Fruit fly (Drosophila melanogaster): ENCODE data around the gene CtsL3.

The CtsL3 gene

dm6 chr3R:6027138-6027537 is at the start of gene CtsL3:
TSS of gene CtsL3 (minus strand) at chr3R:6027238.
- TF ChIP-seq Sin3A (optimal IDR thresholded peaks at IDR 0.05) (no peak), Myc (optimal IDR thresholded peaks at IDR 0.05) (no peak), h (optimal IDR thresholded peaks at IDR 0.05) (no peak), psq (optimal IDR thresholded peaks at IDR 0.05) (no peak), ttk (optimal IDR thresholded peaks at IDR 0.05) (no peak), insv (optimal IDR thresholded peaks at IDR 0.05) (no peak)

- TF ChIP-seq psq (optimal IDR thresholded peaks at IDR 0.05) (no peak), h (optimal IDR thresholded peaks at IDR 0.05) (no peak), Sin3A (optimal IDR thresholded peaks at IDR 0.05) (no peak), ttk (optimal IDR thresholded peaks at IDR 0.05) (no peak), insv (optimal IDR thresholded peaks at IDR 0.05) (no peak), Myc (optimal IDR thresholded peaks at IDR 0.05) (no peak)
Measured at dm6 chr3R:6057436-6057835, 30.4 kb upstream of the CtsL3 start, which contains the start of gene CG15580. TSS of gene CG15580 (minus strand) at chr3R:6057536.

- TF ChIP-seq h (optimal IDR thresholded peaks at IDR 0.05) (no peak), Myc (optimal IDR thresholded peaks at IDR 0.05) (no peak), Sin3A (optimal IDR thresholded peaks at IDR 0.05) (no peak), insv (optimal IDR thresholded peaks at IDR 0.05) (no peak), psq (optimal IDR thresholded peaks at IDR 0.05) (no peak), ttk (optimal IDR thresholded peaks at IDR 0.05) (no peak)
Measured at dm6 chr3R:6038200-6038599, 11.2 kb upstream of the CtsL3 start.

- TF ChIP-seq insv (optimal IDR thresholded peaks at IDR 0.05) = no peak
- TF ChIP-seq Myc (optimal IDR thresholded peaks at IDR 0.05) = no peak
- TF ChIP-seq psq (optimal IDR thresholded peaks at IDR 0.05) = no peak
- TF ChIP-seq ttk (optimal IDR thresholded peaks at IDR 0.05) = no peak
- TF ChIP-seq Sin3A (optimal IDR thresholded peaks at IDR 0.05) = no peak
- no peak for TF ChIP-seq h (optimal IDR thresholded peaks at IDR 0.05)
Measured at dm6 chr3R:6027674-6028073, 636 bp upstream of the CtsL3 start.

dm6 chr3R:6025227-6025626 is 1.8 kb downstream of the CtsL3 start:
- no peak for TF ChIP-seq ttk (optimal IDR thresholded peaks at IDR 0.05)
- TF ChIP-seq psq (optimal IDR thresholded peaks at IDR 0.05) = no peak
- no peak for TF ChIP-seq Myc (optimal IDR thresholded peaks at IDR 0.05)
- no peak for TF ChIP-seq h (optimal IDR thresholded peaks at IDR 0.05)
- TF ChIP-seq insv (optimal IDR thresholded peaks at IDR 0.05) = no peak
- no peak for TF ChIP-seq Sin3A (optimal IDR thresholded peaks at IDR 0.05)

dm6 chr3R:6011832-6012231 is 15.2 kb downstream of the CtsL3 start, which contains the start of gene CG10280:
TSS of gene CG10280 (minus strand) at chr3R:6011932.
- TF ChIP-seq psq (optimal IDR thresholded peaks at IDR 0.05) = no peak
- no peak for TF ChIP-seq ttk (optimal IDR thresholded peaks at IDR 0.05)
- TF ChIP-seq Sin3A (optimal IDR thresholded peaks at IDR 0.05) = no peak
- TF ChIP-seq Myc (optimal IDR thresholded peaks at IDR 0.05) = no peak
- no peak for TF ChIP-seq h (optimal IDR thresholded peaks at IDR 0.05)
- TF ChIP-seq insv (optimal IDR thresholded peaks at IDR 0.05) = no peak

- TF ChIP-seq Sin3A (optimal IDR thresholded peaks at IDR 0.05) = no peak
- TF ChIP-seq psq (optimal IDR thresholded peaks at IDR 0.05) = no peak
- no peak for TF ChIP-seq h (optimal IDR thresholded peaks at IDR 0.05)
- no peak for TF ChIP-seq insv (optimal IDR thresholded peaks at IDR 0.05)
- no peak for TF ChIP-seq Myc (optimal IDR thresholded peaks at IDR 0.05)
- TF ChIP-seq ttk (optimal IDR thresholded peaks at IDR 0.05) = no peak
Measured at dm6 chr3R:6009510-6010407, 17.3 kb downstream of the CtsL3 start.

- TF ChIP-seq Myc (optimal IDR thresholded peaks at IDR 0.05) (no peak), h (optimal IDR thresholded peaks at IDR 0.05) (no peak), insv (optimal IDR thresholded peaks at IDR 0.05) (no peak), psq (optimal IDR thresholded peaks at IDR 0.05) (no peak), ttk (optimal IDR thresholded peaks at IDR 0.05) (no peak), Sin3A (optimal IDR thresholded peaks at IDR 0.05) (no peak)
Measured at dm6 chr3R:6008202-6009062, 18.6 kb downstream of the CtsL3 start, which contains the start of gene Rm62. TSS of gene Rm62 (minus strand) at chr3R:6008579.

dm6 chr3R:6007123-6008000 is 19.7 kb downstream of the CtsL3 start:
- TF ChIP-seq Myc (optimal IDR thresholded peaks at IDR 0.05) = no peak
- TF ChIP-seq psq (optimal IDR thresholded peaks at IDR 0.05) = no peak
- no peak for TF ChIP-seq h (optimal IDR thresholded peaks at IDR 0.05)
- TF ChIP-seq Sin3A (optimal IDR thresholded peaks at IDR 0.05) = no peak
- TF ChIP-seq ttk (optimal IDR thresholded peaks at IDR 0.05) = no peak

- TF ChIP-seq psq (optimal IDR thresholded peaks at IDR 0.05) (no peak), Myc (optimal IDR thresholded peaks at IDR 0.05) (no peak), h (optimal IDR thresholded peaks at IDR 0.05) (no peak), ttk (optimal IDR thresholded peaks at IDR 0.05) (no peak), insv (optimal IDR thresholded peaks at IDR 0.05) (no peak), Sin3A (optimal IDR thresholded peaks at IDR 0.05) (no peak)
Measured at dm6 chr3R:6006595-6006994, 20.4 kb downstream of the CtsL3 start.

dm6 chr3R:5998831-5999230 is 28.2 kb downstream of the CtsL3 start:
- no peak for TF ChIP-seq h (optimal IDR thresholded peaks at IDR 0.05)
- no peak for TF ChIP-seq insv (optimal IDR thresholded peaks at IDR 0.05)
- TF ChIP-seq ttk (optimal IDR thresholded peaks at IDR 0.05) = no peak
- no peak for TF ChIP-seq Sin3A (optimal IDR thresholded peaks at IDR 0.05)
- TF ChIP-seq psq (optimal IDR thresholded peaks at IDR 0.05) = no peak
- TF ChIP-seq Myc (optimal IDR thresholded peaks at IDR 0.05) = no peak
